Worm (Caenorhabditis elegans) whole organism, late embryonic: Measurements from ENCODE around the gene vps-53.

Source experiments
- ceh-30 ChIP-seq: fragments of 150-350 bp; optimal IDR thresholded peaks from 2 replicates; lab custom pipeline; 2014; ENCODE audit warnings: missing biosample characterization, missing genetic modification characterization
- ceh-48 ChIP-seq: sonication (generic microtip); optimal IDR thresholded peaks from 2 replicates; lab custom pipeline; 2016; ENCODE audit warnings: missing genetic modification characterization, inconsistent platforms, missing compliant biosample characterization
- ceh-9 ChIP-seq: sonication (generic microtip); optimal IDR thresholded peaks from 2 replicates; lab custom pipeline; 2016; ENCODE audit warnings: mild to moderate bottlenecking, missing genetic modification characterization, inconsistent platforms, missing compliant biosample characterization
- elt-2 ChIP-seq: sonication (generic microtip); optimal IDR thresholded peaks from 2 replicates; lab custom pipeline; 2016; ENCODE audit warnings: missing genetic modification reagents, missing genetic modification characterization, missing compliant biosample characterization
- fkh-10 ChIP-seq: fragments of 150-350 bp; optimal IDR thresholded peaks from 2 replicates; lab custom pipeline; 2014; ENCODE audit warnings: missing biosample characterization, missing genetic modification reagents, missing genetic modification characterization
- hlh-15 ChIP-seq: sonication (generic microtip); optimal IDR thresholded peaks from 2 replicates; lab custom pipeline; 2016; ENCODE audit warnings: missing genetic modification characterization, missing compliant biosample characterization
- nfya-1 ChIP-seq: sonication (generic microtip); optimal IDR thresholded peaks from 2 replicates; lab custom pipeline; 2017; ENCODE audit warnings: missing genetic modification characterization, mild to moderate bottlenecking, missing compliant biosample characterization, antibody characterized with exemption, moderate library complexity
- npax-4 ChIP-seq: sonication (generic microtip); optimal IDR thresholded peaks from 2 replicates; lab custom pipeline; 2016; ENCODE audit warnings: missing genetic modification characterization, missing compliant biosample characterization
- pha-4 ChIP-seq: fragments of 150-350 bp; optimal IDR thresholded peaks from 2 replicates; lab custom pipeline; 2018; ENCODE audit warnings: missing biosample characterization, missing genetic modification reagents, missing genetic modification characterization
- rnt-1 ChIP-seq: sonication (generic microtip); optimal IDR thresholded peaks from 2 replicates; lab custom pipeline; 2016; ENCODE audit warnings: missing genetic modification characterization, missing compliant biosample characterization
- syd-9 ChIP-seq: sonication (generic microtip); optimal IDR thresholded peaks from 2 replicates; lab custom pipeline; 2016; ENCODE audit warnings: mild to moderate bottlenecking, missing genetic modification characterization, moderate library complexity, missing compliant biosample characterization
- tbx-2 ChIP-seq: sonication (generic microtip); optimal IDR thresholded peaks from 2 replicates; lab custom pipeline; 2016; ENCODE audit warnings: missing genetic modification characterization, missing compliant biosample characterization

DNA sequence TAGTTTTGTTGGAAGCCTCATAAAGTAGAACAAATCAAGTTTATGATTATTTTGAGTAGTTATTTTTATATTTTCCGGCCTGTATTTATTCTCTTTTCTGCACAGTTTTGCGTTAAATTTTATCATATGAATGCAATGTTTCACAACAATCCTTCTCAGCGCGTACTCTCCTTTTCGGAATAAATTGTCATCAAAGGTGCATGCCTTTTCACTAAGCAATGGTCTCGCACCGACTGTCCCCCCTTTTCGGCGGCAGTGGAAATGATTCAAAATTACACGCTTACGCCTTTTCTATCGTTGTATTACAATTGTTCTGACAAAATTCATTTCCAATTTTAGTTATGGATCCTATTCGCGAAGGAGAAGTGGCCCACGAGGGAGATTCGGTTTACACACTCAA, 10.2 kb downstream of the vps-53 start, which contains the start of the genes iff-1 and cdk-1:
- no peak for TF ChIP-seq ceh-48
- TF ChIP-seq rnt-1 = no peak
- TF ChIP-seq ceh-30 (tag; lab: Kevin White, UChicago) = no peak
- no peak for TF ChIP-seq tbx-2 (tag; lab: Kevin White, UChicago)
- no peak for TF ChIP-seq ceh-9
- TF ChIP-seq pha-4 (tag; lab: Kevin White, UChicago) = no peak
- TF ChIP-seq elt-2 (tag; lab: Kevin White, UChicago) = no peak
- TF ChIP-seq fkh-10 (GFP tag; lab: Kevin White, UChicago) = no peak
- no peak for TF ChIP-seq hlh-15 (tag; lab: Kevin White, UChicago)
- peak; percentile 12 for TF ChIP-seq nfya-1 (tag; lab: Kevin White, UChicago)
- TF ChIP-seq npax-4 (tag; lab: Kevin White, UChicago) = no peak
- no peak for TF ChIP-seq syd-9 (tag; lab: Kevin White, UChicago)
